Fruit fly (Drosophila melanogaster) whole organism, embryonic: ENCODE measurements around the gene plx.

ENCODE experiments used
- Asciz ChIP-seq: fragments of 200-800 bp; sonication (Bioruptor generic); optimal IDR thresholded peaks from 2 replicates; lab custom pipeline; 2017; ENCODE audit warnings: missing biosample characterization, mild to moderate bottlenecking, missing genetic modification characterization, missing genetic modification reagents
- Atf3 ChIP-seq: fragments of 200-800 bp; sonication (Bioruptor generic); optimal IDR thresholded peaks from 3 replicates; lab custom pipeline; 2016; ENCODE audit warnings: missing biosample characterization, missing genetic modification characterization
- Bgb ChIP-seq: fragments of 200-800 bp; sonication (Bioruptor generic); IDR thresholded peaks from 2 replicates; pipeline ENCODE4 v1.3.6; 2022; ENCODE audit warnings: missing biosample characterization, missing genetic modification characterization; ENCODE audit not compliant: partially characterized antibody
- BtbVII ChIP-seq: fragments of 200-800 bp; sonication (Bioruptor generic); optimal IDR thresholded peaks from 3 replicates; lab custom pipeline; 2017; ENCODE audit warnings: missing biosample characterization, mild to moderate bottlenecking, missing genetic modification characterization
- CG10209 ChIP-seq: fragments of 200-800 bp; sonication (Bioruptor generic); optimal IDR thresholded peaks from 3 replicates; lab custom pipeline; 2017; ENCODE audit warnings: missing biosample characterization, mild to moderate bottlenecking, missing genetic modification characterization, missing genetic modification reagents
- CG11723 ChIP-seq: fragments of 200-800 bp; sonication (Bioruptor generic); optimal IDR thresholded peaks from 2 replicates; lab custom pipeline; 2017; ENCODE audit warnings: missing biosample characterization, mild to moderate bottlenecking, missing genetic modification characterization
- CG12155 ChIP-seq: fragments of 200-800 bp; sonication (Bioruptor generic); optimal IDR thresholded peaks from 3 replicates; lab custom pipeline; 2016; ENCODE audit warnings: missing biosample characterization, missing genetic modification characterization
- CG13894 ChIP-seq: fragments of 200-800 bp; sonication (Bioruptor generic); optimal IDR thresholded peaks from 3 replicates; lab custom pipeline; 2018; ENCODE audit warnings: missing biosample characterization, mild to moderate bottlenecking, missing genetic modification characterization, moderate library complexity
- CG15011 ChIP-seq: fragments of 200-800 bp; sonication (Bioruptor generic); optimal IDR thresholded peaks from 3 replicates; lab custom pipeline; 2018; ENCODE audit warnings: missing biosample characterization, mild to moderate bottlenecking, missing genetic modification characterization
- CG1647 ChIP-seq: fragments of 200-800 bp; sonication (Bioruptor generic); optimal IDR thresholded peaks from 3 replicates; lab custom pipeline; 2016; ENCODE audit warnings: missing biosample characterization, missing genetic modification characterization
- CG17186 ChIP-seq: fragments of 200-800 bp; sonication (Bioruptor generic); optimal IDR thresholded peaks from 3 replicates; lab custom pipeline; 2017; ENCODE audit warnings: missing biosample characterization, missing genetic modification reagents, missing genetic modification characterization
- CG18599 ChIP-seq: fragments of 200-800 bp; sonication (Bioruptor generic); optimal IDR thresholded peaks from 3 replicates; lab custom pipeline; 2017; ENCODE audit warnings: missing biosample characterization, missing genetic modification characterization, mild to moderate bottlenecking, moderate library complexity, missing genetic modification reagents
- CG18764 ChIP-seq: fragments of 200-800 bp; sonication (Bioruptor generic); optimal IDR thresholded peaks from 3 replicates; lab custom pipeline; 2016; ENCODE audit warnings: missing biosample characterization, missing genetic modification characterization
- CG2129 ChIP-seq: fragments of 200-800 bp; sonication (Bioruptor generic); IDR thresholded peaks from 2 replicates; pipeline ENCODE4 v1.3.6; 2022; ENCODE audit warnings: missing biosample characterization, missing genetic modification characterization; ENCODE audit not compliant: partially characterized antibody
- CG30403 ChIP-seq: fragments of 200-800 bp; sonication (Bioruptor generic); optimal IDR thresholded peaks from 3 replicates; lab custom pipeline; 2016; ENCODE audit warnings: missing biosample characterization, missing genetic modification characterization
- CG31441 ChIP-seq: fragments of 200-800 bp; sonication (Bioruptor generic); IDR thresholded peaks from 2 replicates; pipeline ENCODE4 v1.3.6; 2022; ENCODE audit warnings: missing biosample characterization, missing genetic modification characterization
- CG3407 ChIP-seq: fragments of 200-800 bp; sonication (Bioruptor generic); optimal IDR thresholded peaks from 2 replicates; lab custom pipeline; 2018; ENCODE audit warnings: missing biosample characterization, mild to moderate bottlenecking, missing genetic modification characterization
- CG5245 ChIP-seq: fragments of 200-800 bp; sonication (Bioruptor generic); optimal IDR thresholded peaks from 3 replicates; lab custom pipeline; 2016; ENCODE audit warnings: missing biosample characterization, missing genetic modification characterization
- CG6854 ChIP-seq: fragments of 200-800 bp; sonication (Bioruptor generic); optimal IDR thresholded peaks from 3 replicates; lab custom pipeline; 2017; ENCODE audit warnings: missing biosample characterization, mild to moderate bottlenecking, missing genetic modification characterization
- CG7786 ChIP-seq: fragments of 200-800 bp; sonication (Bioruptor generic); optimal IDR thresholded peaks from 2 replicates; lab custom pipeline; 2016; ENCODE audit warnings: missing biosample characterization, missing genetic modification characterization
- CG8281 ChIP-seq: fragments of 200-800 bp; sonication (Bioruptor generic); optimal IDR thresholded peaks from 2 replicates; lab custom pipeline; 2018; ENCODE audit warnings: missing biosample characterization, mild to moderate bottlenecking, missing genetic modification characterization, moderate library complexity
- Dip2 ChIP-seq: fragments of 200-800 bp; sonication (Bioruptor generic); IDR thresholded peaks from 2 replicates; pipeline ENCODE4 v1.3.6; 2022; ENCODE audit warnings: missing biosample characterization, missing genetic modification characterization
- Doc2 ChIP-seq: fragments of 200-800 bp; sonication (Bioruptor generic); IDR thresholded peaks from 2 replicates; pipeline ENCODE4 v1.3.6; 2022; ENCODE audit warnings: missing biosample characterization, missing genetic modification characterization
- E2f1 ChIP-seq: fragments of 200-800 bp; sonication (Bioruptor generic); IDR thresholded peaks from 2 replicates; pipeline ENCODE4 v1.3.6; 2022; ENCODE audit warnings: missing biosample characterization, missing genetic modification characterization
- Elba2 ChIP-seq: fragments of 200-800 bp; sonication (Bioruptor generic); optimal IDR thresholded peaks from 3 replicates; lab custom pipeline; 2016; ENCODE audit warnings: missing biosample characterization, missing genetic modification characterization
- Hand ChIP-seq: fragments of 200-800 bp; sonication (Bioruptor generic); optimal IDR thresholded peaks from 2 replicates; lab custom pipeline; 2017; ENCODE audit warnings: mild to moderate bottlenecking, missing biosample characterization, missing genetic modification reagents, missing genetic modification characterization
- Lpt ChIP-seq: fragments of >200 bp; optimal IDR thresholded peaks from 2 replicates; lab custom pipeline; 2018; ENCODE audit warnings: missing biosample characterization, missing genetic modification characterization
- Max ChIP-seq: fragments of 200-800 bp; sonication (Bioruptor generic); optimal IDR thresholded peaks from 2 replicates; lab custom pipeline; 2016; ENCODE audit warnings: missing biosample characterization, mild to moderate bottlenecking, missing genetic modification characterization
- Six4 ChIP-seq: fragments of 200-800 bp; sonication (Bioruptor generic); optimal IDR thresholded peaks from 2 replicates; lab custom pipeline; 2016; ENCODE audit warnings: missing biosample characterization, missing genetic modification characterization
- Tbp ChIP-seq: fragments of >200 bp; optimal IDR thresholded peaks from 2 replicates; lab custom pipeline; 2018; ENCODE audit warnings: missing biosample characterization, missing genetic modification characterization
- Usf ChIP-seq: fragments of 200-800 bp; sonication (Bioruptor generic); optimal IDR thresholded peaks from 2 replicates; lab custom pipeline; 2017; ENCODE audit warnings: missing genotype, missing biosample characterization, missing genetic modification characterization
- amos ChIP-seq: fragments of 200-800 bp; sonication (Bioruptor generic); IDR thresholded peaks from 2 replicates; pipeline ENCODE4 v1.3.6; 2022; ENCODE audit warnings: missing biosample characterization, missing genetic modification characterization; ENCODE audit not compliant: partially characterized antibody
- cas ChIP-seq: fragments of 200-800 bp; sonication (Bioruptor generic); IDR thresholded peaks from 2 replicates; pipeline ENCODE4 v1.3.6; 2022; ENCODE audit warnings: missing biosample characterization, missing genetic modification characterization
- disco-r ChIP-seq: fragments of 200-800 bp; sonication (Bioruptor generic); optimal IDR thresholded peaks from 2 replicates; lab custom pipeline; 2016; ENCODE audit warnings: missing biosample characterization, missing genetic modification characterization
- dmrt99B ChIP-seq: fragments of 200-800 bp; sonication (Bioruptor generic); optimal IDR thresholded peaks from 2 replicates; lab custom pipeline; 2018; ENCODE audit warnings: missing biosample characterization, mild to moderate bottlenecking, missing genetic modification characterization, moderate library complexity
- fd102C ChIP-seq: fragments of 200-800 bp; sonication (Bioruptor generic); optimal IDR thresholded peaks from 2 replicates; lab custom pipeline; 2018; ENCODE audit warnings: missing biosample characterization, mild to moderate bottlenecking, missing genetic modification characterization, moderate library complexity
- fd3F ChIP-seq: fragments of 200-800 bp; sonication (Bioruptor generic); optimal IDR thresholded peaks from 2 replicates; lab custom pipeline; 2018; ENCODE audit warnings: missing biosample characterization, mild to moderate bottlenecking, missing genetic modification characterization, moderate library complexity
- grn ChIP-seq: fragments of 200-800 bp; sonication (Bioruptor generic); optimal IDR thresholded peaks from 3 replicates; lab custom pipeline; 2017; ENCODE audit warnings: missing biosample characterization, missing genetic modification characterization
- gsb-n ChIP-seq: fragments of 200-800 bp; sonication (Bioruptor generic); optimal IDR thresholded peaks from 3 replicates; lab custom pipeline; 2018; ENCODE audit warnings: missing biosample characterization, mild to moderate bottlenecking, missing genetic modification characterization
- jing ChIP-seq: fragments of 200-800 bp; sonication (Bioruptor generic); optimal IDR thresholded peaks from 2 replicates; lab custom pipeline; 2018; ENCODE audit warnings: missing biosample characterization, mild to moderate bottlenecking, missing genetic modification characterization
- kah ChIP-seq: fragments of 200-800 bp; sonication (Bioruptor generic); optimal IDR thresholded peaks from 2 replicates; lab custom pipeline; 2018; ENCODE audit warnings: missing biosample characterization, mild to moderate bottlenecking, missing genetic modification characterization
- lbe ChIP-seq: fragments of 200-800 bp; sonication (Bioruptor generic); optimal IDR thresholded peaks from 2 replicates; lab custom pipeline; 2016; ENCODE audit warnings: missing biosample characterization, mild to moderate bottlenecking, missing genetic modification characterization
- mld ChIP-seq: fragments of 200-800 bp; sonication (Bioruptor generic); IDR thresholded peaks from 3 replicates; pipeline ENCODE4 v1.3.6; 2022; ENCODE audit warnings: missing biosample characterization, missing genetic modification characterization; ENCODE audit not compliant: partially characterized antibody
- pb ChIP-seq: fragments of 200-800 bp; sonication (Bioruptor generic); optimal IDR thresholded peaks from 3 replicates; lab custom pipeline; 2016; ENCODE audit warnings: missing biosample characterization, missing genetic modification characterization
- run ChIP-seq: fragments of 200-800 bp; sonication (Bioruptor generic); optimal IDR thresholded peaks from 3 replicates; lab custom pipeline; 2018; ENCODE audit warnings: missing biosample characterization, mild to moderate bottlenecking, missing genetic modification characterization
- sim ChIP-seq: fragments of 200-800 bp; sonication (Bioruptor generic); IDR thresholded peaks from 2 replicates; pipeline ENCODE4 v1.3.6; 2022; ENCODE audit warnings: missing biosample characterization, missing genetic modification characterization
- trh ChIP-seq: fragments of 200-800 bp; sonication (Bioruptor generic); optimal IDR thresholded peaks from 2 replicates; lab custom pipeline; 2016; ENCODE audit warnings: missing biosample characterization, missing genetic modification characterization
- unc-4 ChIP-seq: fragments of 200-800 bp; sonication (Bioruptor generic); IDR thresholded peaks from 2 replicates; pipeline ENCODE4 v1.3.6; 2022; ENCODE audit warnings: missing biosample characterization, missing genetic modification characterization; ENCODE audit not compliant: partially characterized antibody
- wor ChIP-seq: fragments of 200-800 bp; sonication (Bioruptor generic); IDR thresholded peaks from 2 replicates; pipeline ENCODE4 v1.3.6; 2022; ENCODE audit warnings: missing biosample characterization, missing genetic modification characterization
- zfh2 ChIP-seq: fragments of 200-800 bp; sonication (Bioruptor generic); optimal IDR thresholded peaks from 2 replicates; lab custom pipeline; 2016; ENCODE audit warnings: missing biosample characterization, missing genetic modification characterization

plx gene

DNA sequence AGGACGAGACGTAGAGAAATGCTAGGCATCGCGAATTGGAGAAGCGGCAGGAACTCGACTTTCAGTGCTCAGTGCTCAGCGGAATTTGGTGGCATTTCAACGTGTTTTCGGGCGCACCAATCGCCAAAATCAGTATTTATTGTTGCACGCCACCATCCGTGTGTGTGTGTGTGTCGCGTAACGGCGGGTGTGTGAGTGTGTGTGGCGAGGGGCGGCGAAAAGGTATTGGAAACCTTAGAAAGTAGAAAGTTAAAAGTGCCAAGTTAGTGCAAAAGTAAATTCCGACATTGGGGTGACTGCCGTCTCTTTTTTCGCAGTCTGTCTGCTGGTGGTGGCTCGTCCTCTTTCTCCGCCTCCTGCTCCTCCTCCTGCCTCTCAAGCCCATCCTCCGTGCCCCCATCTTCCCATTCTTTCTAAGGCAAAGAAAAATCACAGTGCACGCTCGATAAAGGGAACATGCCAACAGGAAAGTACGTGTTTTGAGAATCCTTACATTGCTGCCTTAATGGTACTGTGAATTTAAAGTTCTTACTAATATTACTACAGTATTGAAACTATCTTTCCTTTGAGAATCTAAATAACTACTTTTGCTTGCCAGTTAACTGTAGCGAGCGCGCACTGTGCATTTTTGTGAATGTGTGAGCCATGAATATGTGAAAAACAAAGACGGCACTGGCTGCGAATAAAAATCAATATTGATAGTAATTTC lies 548 bp downstream of the plx start (continued):
- no peak for TF ChIP-seq unc-4 (GFP tag; lab: Robert Waterston, UW)
- peak; percentile 15; the same call in 1 of the 2 replicates for TF ChIP-seq wor (GFP tag; lab: Robert Waterston, UW)
- TF ChIP-seq amos (GFP tag; lab: Robert Waterston, UW) = no peak
- TF ChIP-seq CG15011 (GFP tag; lab: Kevin White, UChicago) = peak; percentile 28
- TF ChIP-seq Lpt (GFP tag; lab: Kevin White, UChicago) = no peak
- TF ChIP-seq CG7786 (GFP tag; lab: Kevin White, UChicago) = peak; percentile 10
- no peak for TF ChIP-seq Tbp (GFP tag; lab: Kevin White, UChicago)
- TF ChIP-seq CG18764 (GFP tag; lab: Kevin White, UChicago) = no peak
- no peak for TF ChIP-seq CG3407
- no peak for TF ChIP-seq Atf3 (GFP tag; lab: Kevin White, UChicago)
- TF ChIP-seq lbe (GFP tag; lab: Kevin White, UChicago) = no peak
- TF ChIP-seq CG12155 (GFP tag; lab: Kevin White, UChicago) = no peak
- peak; percentile 5 for TF ChIP-seq fd3F (GFP tag; lab: Kevin White, UChicago)
- TF ChIP-seq disco-r (GFP tag; lab: Kevin White, UChicago) = no peak
- no peak for TF ChIP-seq cas (GFP tag; lab: Robert Waterston, UW)
- TF ChIP-seq Usf (GFP tag; lab: Kevin White, UChicago) = no peak
- TF ChIP-seq sim (GFP tag; lab: Robert Waterston, UW) = no peak
- no peak for TF ChIP-seq Elba2 (GFP tag; lab: Kevin White, UChicago)
- TF ChIP-seq Asciz = no peak
- TF ChIP-seq CG13894 (tag; lab: Kevin White, UChicago) = peak; percentile 64
- no peak for TF ChIP-seq trh (GFP tag; lab: Kevin White, UChicago)
- TF ChIP-seq CG11723 (GFP tag; lab: Kevin White, UChicago) = no peak
- TF ChIP-seq BtbVII (GFP tag; lab: Kevin White, UChicago) = peak; percentile 25
- no peak for TF ChIP-seq CG8281 (tag; lab: Kevin White, UChicago)
- TF ChIP-seq CG6854 = no peak
- TF ChIP-seq grn (GFP tag; lab: Kevin White, UChicago) = no peak
- TF ChIP-seq Max (GFP tag; lab: Kevin White, UChicago) = no peak
- peak; percentile 48 for TF ChIP-seq CG30403 (GFP tag; lab: Kevin White, UChicago)
- TF ChIP-seq gsb-n (tag; lab: Kevin White, UChicago) = no peak
- peak; percentile 81 for TF ChIP-seq CG18599 (GFP tag; lab: Kevin White, UChicago)
- TF ChIP-seq run (tag; lab: Kevin White, UChicago) = no peak
- peak; percentile 77 for TF ChIP-seq dmrt99B (tag; lab: Kevin White, UChicago)
- no peak for TF ChIP-seq CG5245 (GFP tag; lab: Kevin White, UChicago)
- TF ChIP-seq mld (GFP tag; lab: Robert Waterston, UW) = no peak
- no peak for TF ChIP-seq CG17186 (GFP tag; lab: Kevin White, UChicago)
- no peak for TF ChIP-seq pb (GFP tag; lab: Kevin White, UChicago)
- TF ChIP-seq Bgb = no peak
- no peak for TF ChIP-seq fd102C (GFP tag; lab: Kevin White, UChicago)
- no peak for TF ChIP-seq Dip2 (GFP tag; lab: Robert Waterston, UW)
- TF ChIP-seq CG10209 (GFP tag; lab: Kevin White, UChicago) = peak; percentile 42
- TF ChIP-seq Hand (GFP tag; lab: Kevin White, UChicago) = peak; percentile 70
- TF ChIP-seq CG2129 (GFP tag; lab: Robert Waterston, UW) = no peak
- no peak for TF ChIP-seq zfh2
- no peak for TF ChIP-seq jing (GFP tag; lab: Kevin White, UChicago)
- peak; percentile 2 for TF ChIP-seq CG1647
- TF ChIP-seq CG31441 (GFP tag; lab: Robert Waterston, UW) = peak; percentile 64
- TF ChIP-seq kah = no peak
- no peak for TF ChIP-seq Six4
- peak; percentile 40; the same call in 1 of the 2 replicates for TF ChIP-seq E2f1 (GFP tag; lab: Robert Waterston, UW)
- TF ChIP-seq Doc2 (GFP tag; lab: Robert Waterston, UW) = no peak
